Worm (Caenorhabditis elegans): ENCODE data around the gene twk-23.

twk-23 gene

ce11 chrX:13823482-13823881, at the start of gene twk-23:
Gene twk-23, minus strand, starts transcription at chrX:13823582.
- TF ChIP-seq ztf-29 (GFP tag; IDR thresholded peaks at IDR 0.05) = no peak
- TF ChIP-seq flt-1 (GFP tag; IDR thresholded peaks at IDR 0.05) = no peak
- no peak for TF ChIP-seq T22C8.4 (GFP tag; IDR thresholded peaks at IDR 0.05)
- no peak for TF ChIP-seq cog-1 (tag; optimal IDR thresholded peaks at IDR 0.05)
- TF ChIP-seq ref-1 (GFP tag; conservative IDR thresholded peaks at IDR 0.05) = no peak
- no peak for TF ChIP-seq ztf-23 (GFP tag; IDR thresholded peaks at IDR 0.05)
- TF ChIP-seq klf-2 (GFP tag; conservative IDR thresholded peaks at IDR 0.05) = no peak
- no peak for TF ChIP-seq med-1 (GFP tag; optimal IDR thresholded peaks at IDR 0.05; ENCODE audit: insufficient read depth)
- no peak for TF ChIP-seq tab-1 (GFP tag; IDR thresholded peaks at IDR 0.05)

ce11 chrX:13871110-13871509, 47.7 kb upstream of the twk-23 start:
- TF ChIP-seq flt-1 (GFP tag; IDR thresholded peaks at IDR 0.05) (no peak), cog-1 (tag; optimal IDR thresholded peaks at IDR 0.05) (no peak), ref-1 (GFP tag; conservative IDR thresholded peaks at IDR 0.05) (no peak), ztf-23 (GFP tag; IDR thresholded peaks at IDR 0.05) (no peak), klf-2 (GFP tag; conservative IDR thresholded peaks at IDR 0.05) (no peak), tab-1 (GFP tag; IDR thresholded peaks at IDR 0.05) (no peak), ztf-29 (GFP tag; IDR thresholded peaks at IDR 0.05) (no peak), med-1 (GFP tag; optimal IDR thresholded peaks at IDR 0.05; ENCODE audit: insufficient read depth) (no peak), T22C8.4 (GFP tag; IDR thresholded peaks at IDR 0.05) (no peak)

ce11 chrX:13864191-13864590, 40.8 kb upstream of the twk-23 start, which contains the start of gene M03B6.3:
Gene M03B6.3, minus strand, starts transcription at chrX:13864292.
- TF ChIP-seq ztf-23 (GFP tag; IDR thresholded peaks at IDR 0.05) (no peak), ref-1 (GFP tag; conservative IDR thresholded peaks at IDR 0.05) (no peak), tab-1 (GFP tag; IDR thresholded peaks at IDR 0.05) (no peak), T22C8.4 (GFP tag; IDR thresholded peaks at IDR 0.05) (no peak), med-1 (GFP tag; optimal IDR thresholded peaks at IDR 0.05; ENCODE audit: insufficient read depth) (no peak)

- TF ChIP-seq med-1 (GFP tag; optimal IDR thresholded peaks at IDR 0.05; ENCODE audit: insufficient read depth) (no peak), flt-1 (GFP tag; IDR thresholded peaks at IDR 0.05) (no peak), T22C8.4 (GFP tag; IDR thresholded peaks at IDR 0.05) (no peak), ztf-29 (GFP tag; IDR thresholded peaks at IDR 0.05) (no peak), ztf-23 (GFP tag; IDR thresholded peaks at IDR 0.05) (no peak), klf-2 (GFP tag; conservative IDR thresholded peaks at IDR 0.05) (no peak), cog-1 (tag; optimal IDR thresholded peaks at IDR 0.05) (no peak)
Observed at ce11 chrX:13858693-13859092, 35.3 kb upstream of the twk-23 start, which contains the start of gene M03B6.4. Gene M03B6.4, plus strand, starts transcription at chrX:13858841.

ce11 chrX:13855928-13856327, 32.5 kb upstream of the twk-23 start:
- TF ChIP-seq ztf-29 (GFP tag; IDR thresholded peaks at IDR 0.05) (no peak), T22C8.4 (GFP tag; IDR thresholded peaks at IDR 0.05) (no peak), flt-1 (GFP tag; IDR thresholded peaks at IDR 0.05) (no peak), med-1 (GFP tag; optimal IDR thresholded peaks at IDR 0.05; ENCODE audit: insufficient read depth) (no peak), tab-1 (GFP tag; IDR thresholded peaks at IDR 0.05) (no peak), ref-1 (GFP tag; conservative IDR thresholded peaks at IDR 0.05) (no peak), cog-1 (tag; optimal IDR thresholded peaks at IDR 0.05) (no peak)

ce11 chrX:13852606-13853005, 29.2 kb upstream of the twk-23 start, which contains the start of gene mct-3:
Gene mct-3, plus strand, starts transcription at chrX:13852906.
- TF ChIP-seq ztf-23 (GFP tag; IDR thresholded peaks at IDR 0.05) = no peak

- no peak for TF ChIP-seq med-1 (GFP tag; optimal IDR thresholded peaks at IDR 0.05; ENCODE audit: insufficient read depth)
- TF ChIP-seq tab-1 (GFP tag; IDR thresholded peaks at IDR 0.05) = no peak
- no peak for TF ChIP-seq cog-1 (tag; optimal IDR thresholded peaks at IDR 0.05)
- TF ChIP-seq ref-1 (GFP tag; conservative IDR thresholded peaks at IDR 0.05) = no peak
Observed at ce11 chrX:13851590-13851989, 28.2 kb upstream of the twk-23 start.

- TF ChIP-seq ref-1 (GFP tag; conservative IDR thresholded peaks at IDR 0.05) (no peak), klf-2 (GFP tag; conservative IDR thresholded peaks at IDR 0.05) (no peak), cog-1 (tag; optimal IDR thresholded peaks at IDR 0.05) (no peak), tab-1 (GFP tag; IDR thresholded peaks at IDR 0.05) (no peak), ztf-29 (GFP tag; IDR thresholded peaks at IDR 0.05) (no peak), med-1 (GFP tag; optimal IDR thresholded peaks at IDR 0.05; ENCODE audit: insufficient read depth) (no peak), T22C8.4 (GFP tag; IDR thresholded peaks at IDR 0.05) (no peak), flt-1 (GFP tag; IDR thresholded peaks at IDR 0.05) (no peak), ztf-23 (GFP tag; IDR thresholded peaks at IDR 0.05) (no peak)
Observed at ce11 chrX:13850359-13850758, 27.0 kb upstream of the twk-23 start.

ce11 chrX:13846024-13846423, 22.6 kb upstream of the twk-23 start:
- no peak for TF ChIP-seq ztf-23 (GFP tag; IDR thresholded peaks at IDR 0.05)
- no peak for TF ChIP-seq klf-2 (GFP tag; conservative IDR thresholded peaks at IDR 0.05)
- no peak for TF ChIP-seq tab-1 (GFP tag; IDR thresholded peaks at IDR 0.05)
- TF ChIP-seq flt-1 (GFP tag; IDR thresholded peaks at IDR 0.05) = no peak
- TF ChIP-seq cog-1 (tag; optimal IDR thresholded peaks at IDR 0.05) = no peak
- no peak for TF ChIP-seq med-1 (GFP tag; optimal IDR thresholded peaks at IDR 0.05; ENCODE audit: insufficient read depth)
- TF ChIP-seq ref-1 (GFP tag; conservative IDR thresholded peaks at IDR 0.05) = no peak
- no peak for TF ChIP-seq ztf-29 (GFP tag; IDR thresholded peaks at IDR 0.05)
- no peak for TF ChIP-seq T22C8.4 (GFP tag; IDR thresholded peaks at IDR 0.05)

- TF ChIP-seq klf-2 (GFP tag; conservative IDR thresholded peaks at IDR 0.05) (no peak), tab-1 (GFP tag; IDR thresholded peaks at IDR 0.05) (no peak), ref-1 (GFP tag; conservative IDR thresholded peaks at IDR 0.05) (no peak), ztf-29 (GFP tag; IDR thresholded peaks at IDR 0.05) (no peak), flt-1 (GFP tag; IDR thresholded peaks at IDR 0.05) (no peak), cog-1 (tag; optimal IDR thresholded peaks at IDR 0.05) (no peak), ztf-23 (GFP tag; IDR thresholded peaks at IDR 0.05) (no peak), T22C8.4 (GFP tag; IDR thresholded peaks at IDR 0.05) (no peak), med-1 (GFP tag; optimal IDR thresholded peaks at IDR 0.05; ENCODE audit: insufficient read depth) (no peak)
Observed at ce11 chrX:13843676-13844075, 20.3 kb upstream of the twk-23 start, which contains the start of gene M03B6.5. Gene M03B6.5, plus strand, starts transcription at chrX:13843976.
